Worm (Caenorhabditis elegans) whole organism, L1 larva: Measurements from ENCODE around the gene mab-23.

Experiments used
- F16B12.6 ChIP-seq: fragments of 150-350 bp; optimal IDR thresholded peaks from 2 replicates; lab custom pipeline; 2014; ENCODE audit warnings: missing biosample characterization, missing genetic modification characterization
- Y116A8C.19 ChIP-seq: sonication (generic microtip); optimal IDR thresholded peaks from 2 replicates; lab custom pipeline; 2016; ENCODE audit warnings: missing compliant biosample characterization, missing genetic modification characterization, borderline replicate concordance
- aha-1 ChIP-seq: fragments of 150-350 bp; optimal IDR thresholded peaks from 2 replicates; lab custom pipeline; 2014; ENCODE audit warnings: missing biosample characterization, missing genetic modification characterization
- alr-1 ChIP-seq: fragments of 200-800 bp; sonication (Bioruptor generic); optimal IDR thresholded peaks from 2 replicates; lab custom pipeline; 2018; ENCODE audit warnings: borderline replicate concordance, mild to moderate bottlenecking, missing genetic modification characterization, missing compliant biosample characterization
- ama-1 ChIP-seq: fragments of 150-350 bp; optimal IDR thresholded peaks from 2 replicates; lab custom pipeline; 2014
- blmp-1 ChIP-seq: fragments of 150-350 bp; optimal IDR thresholded peaks from 2 replicates; lab custom pipeline; 2014; ENCODE audit warnings: missing biosample characterization, missing genetic modification characterization
- ceh-63 ChIP-seq: fragments of 200-800 bp; sonication (Bioruptor generic); optimal IDR thresholded peaks from 2 replicates; lab custom pipeline; 2018; ENCODE audit warnings: mild to moderate bottlenecking, missing genetic modification characterization, missing compliant biosample characterization
- ceh-8 ChIP-seq: fragments of 200-800 bp; sonication (Bioruptor generic); optimal IDR thresholded peaks from 2 replicates; lab custom pipeline; 2018; ENCODE audit warnings: mild to moderate bottlenecking, missing genetic modification characterization, moderate library complexity, missing compliant biosample characterization
- ceh-82 ChIP-seq, 3 experiments: fragments of 150-350 bp in 1 of 3; sonication (generic microtip) in 2 of 3; optimal IDR thresholded peaks; 2 replicates each; lab custom pipeline; 2014 to 2017; ENCODE audit warnings: missing biosample characterization in 3 of 3, missing genetic modification characterization in 3 of 3
- ceh-88 ChIP-seq: fragments of 200-800 bp; sonication (Bioruptor generic); IDR thresholded peaks from 2 replicates; pipeline ENCODE4 v1.3.6; 2022; ENCODE audit warnings: missing genetic modification characterization, missing compliant biosample characterization
- ceh-90 ChIP-seq: sonication (generic microtip); optimal IDR thresholded peaks from 2 replicates; lab custom pipeline; 2016; ENCODE audit warnings: missing genetic modification characterization, missing compliant biosample characterization
- dsc-1 ChIP-seq: sonication (generic microtip); optimal IDR thresholded peaks from 2 replicates; lab custom pipeline; 2016; ENCODE audit warnings: mild to moderate bottlenecking, missing genetic modification characterization, missing compliant biosample characterization
- efl-3 ChIP-seq: fragments of 200-800 bp; sonication (Bioruptor generic); optimal IDR thresholded peaks from 2 replicates; lab custom pipeline; 2018; ENCODE audit warnings: mild to moderate bottlenecking, missing genetic modification characterization, missing compliant biosample characterization
- elt-3 ChIP-seq, 6 experiments: fragments of 150-350 bp in 1 of 6; sonication (generic microtip); optimal IDR thresholded peaks; 2 replicates each; lab custom pipeline; 2017 to 2018; ENCODE audit warnings: missing biosample characterization in 6 of 6, missing genetic modification characterization in 6 of 6, inconsistent platforms in 1 of 6
- fkh-4 ChIP-seq: sonication (generic microtip); optimal IDR thresholded peaks from 2 replicates; lab custom pipeline; 2016; ENCODE audit warnings: missing compliant biosample characterization, missing genetic modification characterization, borderline replicate concordance
- fkh-8 ChIP-seq: sonication (generic microtip); optimal IDR thresholded peaks from 2 replicates; lab custom pipeline; 2016; ENCODE audit warnings: mild to moderate bottlenecking, missing genetic modification characterization, missing compliant biosample characterization
- grh-1 ChIP-seq: fragments of 200-800 bp; sonication (Bioruptor generic); IDR thresholded peaks from 2 replicates; pipeline ENCODE4 v1.3.6; 2022; ENCODE audit warnings: missing genetic modification reagents, missing genetic modification characterization, missing compliant biosample characterization
- hlh-4 ChIP-seq: sonication (generic microtip); optimal IDR thresholded peaks from 2 replicates; lab custom pipeline; 2016; ENCODE audit warnings: mild to moderate bottlenecking, missing genetic modification characterization, missing compliant biosample characterization
- irx-1 ChIP-seq: sonication (generic microtip); optimal IDR thresholded peaks from 2 replicates; lab custom pipeline; 2016; ENCODE audit warnings: missing genetic modification characterization, missing compliant biosample characterization
- jun-1 ChIP-seq: fragments of 150-350 bp; optimal IDR thresholded peaks from 2 replicates; lab custom pipeline; 2014; ENCODE audit warnings: missing biosample characterization, missing genetic modification reagents, missing genetic modification characterization
- lin-13 ChIP-seq: fragments of 150-350 bp; optimal IDR thresholded peaks from 2 replicates; lab custom pipeline; 2014; ENCODE audit warnings: missing biosample characterization, missing genetic modification reagents, missing genetic modification characterization
- lin-14 ChIP-seq: fragments of 200-800 bp; sonication (Bioruptor generic); optimal IDR thresholded peaks from 2 replicates; lab custom pipeline; 2018; ENCODE audit warnings: mild to moderate bottlenecking, missing genetic modification characterization, moderate library complexity, missing compliant biosample characterization
- lir-3 ChIP-seq: sonication (generic microtip); optimal IDR thresholded peaks from 2 replicates; lab custom pipeline; 2016; ENCODE audit warnings: mild to moderate bottlenecking, missing genetic modification characterization, moderate library complexity, missing compliant biosample characterization; ENCODE audit not compliant: poor library complexity
- mdl-1 ChIP-seq, 2 experiments: fragments of 150-350 bp; optimal IDR thresholded peaks; 2 replicates each; lab custom pipeline; 2014 to 2017; ENCODE audit warnings: missing biosample characterization in 2 of 2, missing genetic modification characterization in 2 of 2, inconsistent platforms in 1 of 2
- mep-1 ChIP-seq: fragments of 150-350 bp; optimal IDR thresholded peaks from 2 replicates; lab custom pipeline; 2014; ENCODE audit warnings: missing biosample characterization, missing genetic modification characterization
- nhr-11 ChIP-seq: fragments of 150-350 bp; optimal IDR thresholded peaks from 2 replicates; lab custom pipeline; 2014; ENCODE audit warnings: missing biosample characterization, missing genetic modification characterization
- nhr-12 ChIP-seq: sonication (generic microtip); optimal IDR thresholded peaks from 2 replicates; lab custom pipeline; 2017; ENCODE audit warnings: missing biosample characterization, missing genetic modification characterization
- nhr-19 ChIP-seq: fragments of 200-800 bp; sonication (Bioruptor generic); conservative IDR thresholded peaks from 2 replicates; pipeline ENCODE4 v1.3.6; 2022; ENCODE audit warnings: missing genetic modification characterization, missing compliant biosample characterization
- nhr-20 ChIP-seq: sonication (generic microtip); optimal IDR thresholded peaks from 2 replicates; lab custom pipeline; 2016; ENCODE audit warnings: mild to moderate bottlenecking, missing genetic modification characterization, missing compliant biosample characterization
- nhr-76 ChIP-seq: sonication (generic microtip); optimal IDR thresholded peaks from 2 replicates; lab custom pipeline; 2017; ENCODE audit warnings: missing biosample characterization, missing genetic modification characterization
- nhr-77 ChIP-seq: fragments of 150-350 bp; optimal IDR thresholded peaks from 2 replicates; lab custom pipeline; 2014; ENCODE audit warnings: missing biosample characterization, missing genetic modification characterization
- pax-3 ChIP-seq: fragments of 200-800 bp; sonication (Bioruptor generic); optimal IDR thresholded peaks from 2 replicates; lab custom pipeline; 2018; ENCODE audit warnings: mild to moderate bottlenecking, missing genetic modification characterization, moderate library complexity, missing compliant biosample characterization
- skn-1 ChIP-seq: fragments of 150-350 bp; optimal IDR thresholded peaks from 2 replicates; lab custom pipeline; 2014; ENCODE audit warnings: missing biosample characterization, missing genetic modification characterization
- snu-23 ChIP-seq: sonication (generic microtip); optimal IDR thresholded peaks from 2 replicates; lab custom pipeline; 2016; ENCODE audit warnings: missing genetic modification characterization, missing compliant biosample characterization
- sox-4 ChIP-seq: sonication (generic microtip); optimal IDR thresholded peaks from 2 replicates; lab custom pipeline; 2016; ENCODE audit warnings: missing genetic modification characterization, missing compliant biosample characterization
- swsn-7 ChIP-seq: sonication (generic microtip); optimal IDR thresholded peaks from 2 replicates; lab custom pipeline; 2016; ENCODE audit warnings: missing genetic modification characterization, missing compliant biosample characterization
- tlp-1 ChIP-seq: fragments of 150-350 bp; optimal IDR thresholded peaks from 2 replicates; lab custom pipeline; 2014; ENCODE audit warnings: missing biosample characterization, missing genetic modification characterization
- unc-130 ChIP-seq: fragments of 150-350 bp; optimal IDR thresholded peaks from 2 replicates; lab custom pipeline; 2017; ENCODE audit warnings: missing biosample characterization, missing genetic modification characterization, inconsistent platforms
- unc-30 ChIP-seq: sonication (generic microtip); optimal IDR thresholded peaks from 2 replicates; lab custom pipeline; 2017; ENCODE audit warnings: missing biosample characterization, missing genetic modification characterization
- unc-62 ChIP-seq: fragments of 150-350 bp; optimal IDR thresholded peaks from 2 replicates; lab custom pipeline; 2014; ENCODE audit warnings: missing biosample characterization, missing genetic modification reagents, missing genetic modification characterization
- unc-86 ChIP-seq: sonication (generic microtip); optimal IDR thresholded peaks from 2 replicates; lab custom pipeline; 2016; ENCODE audit warnings: missing genetic modification characterization, missing compliant biosample characterization
- vab-15 ChIP-seq: sonication (generic microtip); optimal IDR thresholded peaks from 2 replicates; lab custom pipeline; 2017; ENCODE audit warnings: missing genotype, mild to moderate bottlenecking, missing genetic modification characterization, missing compliant biosample characterization
- xbp-1 ChIP-seq: sonication (generic microtip); optimal IDR thresholded peaks from 2 replicates; lab custom pipeline; 2016; ENCODE audit warnings: missing genetic modification characterization, missing compliant biosample characterization
- zag-1 ChIP-seq: fragments of 150-350 bp; optimal IDR thresholded peaks from 2 replicates; lab custom pipeline; 2014; ENCODE audit warnings: missing biosample characterization, missing genetic modification characterization

Gene mab-23

ce11 chrV:10677459-10677858, 44.6 kb downstream of the mab-23 start (continued):
- no peak for TF ChIP-seq fkh-4
- TF ChIP-seq blmp-1 (tag; lab: Kevin White, UChicago), result no peak
- no peak for TF ChIP-seq tlp-1
- peak; percentile 32 for TF ChIP-seq xbp-1 (tag; lab: Kevin White, UChicago)
- no peak for TF ChIP-seq vab-15 (tag; lab: Kevin White, UChicago)
- TF ChIP-seq ceh-88 (GFP tag; lab: Robert Waterston, UW), result no peak
- no peak for TF ChIP-seq ceh-8 (GFP tag; lab: Kevin White, UChicago)
- peak; percentile 50 for TF ChIP-seq dsc-1 (tag; lab: Kevin White, UChicago)
- TF ChIP-seq nhr-12 (tag; lab: Kevin White, UChicago), result no peak
- no peak for TF ChIP-seq unc-30 (tag; lab: Kevin White, UChicago)
- TF ChIP-seq F16B12.6 (tag; lab: Kevin White, UChicago), result no peak
- no peak for TF ChIP-seq jun-1 (tag; lab: Kevin White, UChicago)
- no peak for TF ChIP-seq ceh-90 (tag; lab: Kevin White, UChicago)
- TF ChIP-seq nhr-19 (GFP tag; lab: Robert Waterston, UW), result no peak
- peak; percentile 3 for TF ChIP-seq zag-1 (tag; lab: Kevin White, UChicago)
- peak in 1 of 3 experiments; percentile 51 for TF ChIP-seq ceh-82 (tag; optimal IDR thresholded peaks at IDR 0.05; lab: Kevin White, UChicago)
- TF ChIP-seq elt-3 (tag; optimal IDR thresholded peaks at IDR 0.05; lab: Kevin White, UChicago), result no peak
- TF ChIP-seq sox-4 (tag; lab: Kevin White, UChicago), result no peak
- TF ChIP-seq nhr-11 (tag; lab: Kevin White, UChicago), result no peak
- peak; percentile 3 for TF ChIP-seq fkh-8 (tag; lab: Kevin White, UChicago)
- TF ChIP-seq snu-23 (GFP tag; lab: Kevin White, UChicago), result peak; percentile 26
- no peak for TF ChIP-seq nhr-20 (tag; lab: Kevin White, UChicago)
- no peak for TF ChIP-seq ceh-63 (GFP tag; lab: Kevin White, UChicago)
- TF ChIP-seq unc-86 (tag; lab: Kevin White, UChicago), result peak; percentile 18
- TF ChIP-seq skn-1, result no peak
- no peak for TF ChIP-seq aha-1 (tag; lab: Kevin White, UChicago)
- TF ChIP-seq nhr-76 (tag; lab: Kevin White, UChicago), result no peak
- TF ChIP-seq unc-130 (tag; lab: Kevin White, UChicago), result no peak
- peak; percentile 5 for TF ChIP-seq mep-1 (tag; lab: Kevin White, UChicago)
- no peak for TF ChIP-seq nhr-77 (tag; lab: Kevin White, UChicago)
- TF ChIP-seq grh-1 (GFP tag; lab: Robert Waterston, UW), result no peak
- TF ChIP-seq irx-1 (tag; lab: Kevin White, UChicago), result no peak
- TF ChIP-seq pax-3 (tag; lab: Kevin White, UChicago), result no peak
- no peak for TF ChIP-seq mdl-1 (tag; optimal IDR thresholded peaks at IDR 0.05; lab: Kevin White, UChicago)
- no peak for TF ChIP-seq ama-1 (lab: Kevin White, UChicago)
- TF ChIP-seq alr-1 (tag; lab: Kevin White, UChicago), result no peak
- TF ChIP-seq unc-62 (GFP tag; lab: Kevin White, UChicago), result no peak
- no peak for TF ChIP-seq efl-3 (GFP tag; lab: Kevin White, UChicago)
- TF ChIP-seq Y116A8C.19, result no peak
- no peak for TF ChIP-seq swsn-7 (tag; lab: Kevin White, UChicago)
- TF ChIP-seq lin-13, result no peak

- no peak for TF ChIP-seq ceh-90 (tag; lab: Kevin White, UChicago)
- TF ChIP-seq blmp-1 (tag; lab: Kevin White, UChicago), result peak; percentile 73
- no peak for TF ChIP-seq lir-3 (tag; lab: Kevin White, UChicago)
- no peak for TF ChIP-seq sox-4 (tag; lab: Kevin White, UChicago)
- TF ChIP-seq lin-14 (GFP tag; lab: Kevin White, UChicago), result peak; percentile 44
- no peak for TF ChIP-seq F16B12.6 (tag; lab: Kevin White, UChicago)
- no peak for TF ChIP-seq hlh-4 (tag; lab: Kevin White, UChicago)
Measured at ce11 chrV:10679080-10679479, 46.2 kb downstream of the mab-23 start.
